Worm (Caenorhabditis elegans) whole organism, L1 larva: Measurements from ENCODE around the gene lgc-1.

Experiments used
- C04F5.9 ChIP-seq: sonication (generic microtip); optimal IDR thresholded peaks from 2 replicates; lab custom pipeline; 2016; ENCODE audit warnings: missing genetic modification characterization, missing compliant biosample characterization
- C16A3.4 ChIP-seq: fragments of 150-350 bp; optimal IDR thresholded peaks from 2 replicates; lab custom pipeline; 2014; ENCODE audit warnings: missing biosample characterization, missing genetic modification characterization
- Y116A8C.19 ChIP-seq: sonication (generic microtip); optimal IDR thresholded peaks from 2 replicates; lab custom pipeline; 2016; ENCODE audit warnings: missing compliant biosample characterization, missing genetic modification characterization, borderline replicate concordance
- aha-1 ChIP-seq: fragments of 150-350 bp; optimal IDR thresholded peaks from 2 replicates; lab custom pipeline; 2014; ENCODE audit warnings: missing biosample characterization, missing genetic modification characterization
- alr-1 ChIP-seq: fragments of 200-800 bp; sonication (Bioruptor generic); optimal IDR thresholded peaks from 2 replicates; lab custom pipeline; 2018; ENCODE audit warnings: borderline replicate concordance, mild to moderate bottlenecking, missing genetic modification characterization, missing compliant biosample characterization
- aly-2 ChIP-seq: fragments of 150-350 bp; optimal IDR thresholded peaks from 2 replicates; lab custom pipeline; 2014; ENCODE audit warnings: missing biosample characterization, missing genetic modification characterization
- blmp-1 ChIP-seq: fragments of 150-350 bp; optimal IDR thresholded peaks from 2 replicates; lab custom pipeline; 2014; ENCODE audit warnings: missing biosample characterization, missing genetic modification characterization
- ceh-63 ChIP-seq: fragments of 200-800 bp; sonication (Bioruptor generic); optimal IDR thresholded peaks from 2 replicates; lab custom pipeline; 2018; ENCODE audit warnings: mild to moderate bottlenecking, missing genetic modification characterization, missing compliant biosample characterization
- ceh-88 ChIP-seq: fragments of 200-800 bp; sonication (Bioruptor generic); IDR thresholded peaks from 2 replicates; pipeline ENCODE4 v1.3.6; 2022; ENCODE audit warnings: missing genetic modification characterization, missing compliant biosample characterization
- ceh-90 ChIP-seq: sonication (generic microtip); optimal IDR thresholded peaks from 2 replicates; lab custom pipeline; 2016; ENCODE audit warnings: missing genetic modification characterization, missing compliant biosample characterization
- dpl-1 ChIP-seq, 3 experiments: fragments of 150-350 bp in 2 of 3; sonication (generic microtip) in 1 of 3; optimal IDR thresholded peaks; 2 replicates each; lab custom pipeline; 2014 to 2017; ENCODE audit warnings: missing biosample characterization in 3 of 3, missing genetic modification characterization in 3 of 3, missing genetic modification reagents in 3 of 3
- dsc-1 ChIP-seq: sonication (generic microtip); optimal IDR thresholded peaks from 2 replicates; lab custom pipeline; 2016; ENCODE audit warnings: mild to moderate bottlenecking, missing genetic modification characterization, missing compliant biosample characterization
- efl-1 ChIP-seq, 4 experiments: fragments of 150-350 bp; optimal IDR thresholded peaks in 3 of 4; peaks in 1 of 4; 1 replicate in 1 of 4; 2 replicates in 3 of 4; lab custom pipeline; 2014; ENCODE audit warnings: missing biosample characterization in 2 of 4, missing genetic modification characterization in 2 of 4, missing genetic modification reagents in 2 of 4
- egl-27 ChIP-seq, 2 experiments: fragments of 150-350 bp in 1 of 2; sonication (generic microtip); optimal IDR thresholded peaks; 3 replicates each; lab custom pipeline; 2017 to 2018; ENCODE audit warnings: missing biosample characterization in 2 of 2, missing genetic modification characterization in 2 of 2, missing genetic modification reagents in 2 of 2
- elt-2 ChIP-seq: sonication (generic microtip); optimal IDR thresholded peaks from 2 replicates; lab custom pipeline; 2016; ENCODE audit warnings: missing genetic modification characterization, mild to moderate bottlenecking, inconsistent platforms, missing compliant biosample characterization, missing genetic modification reagents
- elt-3 ChIP-seq, 6 experiments: fragments of 150-350 bp in 1 of 6; sonication (generic microtip); optimal IDR thresholded peaks; 2 replicates each; lab custom pipeline; 2017 to 2018; ENCODE audit warnings: missing biosample characterization in 6 of 6, missing genetic modification characterization in 6 of 6, inconsistent platforms in 1 of 6
- fkh-10 ChIP-seq: sonication (generic microtip); optimal IDR thresholded peaks from 2 replicates; lab custom pipeline; 2017; ENCODE audit warnings: missing biosample characterization, missing genetic modification reagents, missing genetic modification characterization
- fkh-4 ChIP-seq: sonication (generic microtip); optimal IDR thresholded peaks from 2 replicates; lab custom pipeline; 2016; ENCODE audit warnings: missing compliant biosample characterization, missing genetic modification characterization, borderline replicate concordance
- fkh-8 ChIP-seq: sonication (generic microtip); optimal IDR thresholded peaks from 2 replicates; lab custom pipeline; 2016; ENCODE audit warnings: mild to moderate bottlenecking, missing genetic modification characterization, missing compliant biosample characterization
- grh-1 ChIP-seq: fragments of 200-800 bp; sonication (Bioruptor generic); IDR thresholded peaks from 2 replicates; pipeline ENCODE4 v1.3.6; 2022; ENCODE audit warnings: missing genetic modification reagents, missing genetic modification characterization, missing compliant biosample characterization
- hlh-4 ChIP-seq: sonication (generic microtip); optimal IDR thresholded peaks from 2 replicates; lab custom pipeline; 2016; ENCODE audit warnings: mild to moderate bottlenecking, missing genetic modification characterization, missing compliant biosample characterization
- isw-1 ChIP-seq: fragments of 200-800 bp; sonication (Bioruptor generic); IDR thresholded peaks from 2 replicates; pipeline ENCODE4 v1.3.6; 2022; ENCODE audit warnings: missing genetic modification characterization, missing compliant biosample characterization
- lin-13 ChIP-seq: fragments of 150-350 bp; optimal IDR thresholded peaks from 2 replicates; lab custom pipeline; 2014; ENCODE audit warnings: missing biosample characterization, missing genetic modification reagents, missing genetic modification characterization
- lin-14 ChIP-seq: fragments of 200-800 bp; sonication (Bioruptor generic); optimal IDR thresholded peaks from 2 replicates; lab custom pipeline; 2018; ENCODE audit warnings: mild to moderate bottlenecking, missing genetic modification characterization, moderate library complexity, missing compliant biosample characterization
- lin-15B ChIP-seq: fragments of 150-350 bp; sonication (generic microtip); optimal IDR thresholded peaks from 3 replicates; lab custom pipeline; 2014; ENCODE audit warnings: missing biosample characterization, missing genetic modification characterization
- lin-35 ChIP-seq, 2 experiments: fragments of 150-350 bp; optimal IDR thresholded peaks; 2 replicates each; lab custom pipeline; 2014; ENCODE audit warnings: missing biosample characterization in 2 of 2, missing genetic modification characterization in 2 of 2, missing genetic modification reagents in 2 of 2
- lsy-2 ChIP-seq, 2 experiments: fragments of 150-350 bp; optimal IDR thresholded peaks; 2 replicates each; lab custom pipeline; 2014; ENCODE audit warnings: missing biosample characterization in 2 of 2, missing genetic modification characterization in 2 of 2
- mab-9 ChIP-seq: fragments of 200-800 bp; sonication (Bioruptor generic); IDR thresholded peaks from 2 replicates; pipeline ENCODE4 v1.3.6; 2022; ENCODE audit warnings: missing genetic modification reagents, missing genetic modification characterization, missing compliant biosample characterization
- mdl-1 ChIP-seq, 2 experiments: fragments of 150-350 bp; optimal IDR thresholded peaks; 2 replicates each; lab custom pipeline; 2014 to 2017; ENCODE audit warnings: missing biosample characterization in 2 of 2, missing genetic modification characterization in 2 of 2, inconsistent platforms in 1 of 2
- mef-2 ChIP-seq: fragments of 150-350 bp; optimal IDR thresholded peaks from 2 replicates; lab custom pipeline; 2014; ENCODE audit warnings: missing biosample characterization, missing genetic modification characterization
- mep-1 ChIP-seq: fragments of 150-350 bp; optimal IDR thresholded peaks from 2 replicates; lab custom pipeline; 2014; ENCODE audit warnings: missing biosample characterization, missing genetic modification characterization
- nhr-19 ChIP-seq: fragments of 200-800 bp; sonication (Bioruptor generic); conservative IDR thresholded peaks from 2 replicates; pipeline ENCODE4 v1.3.6; 2022; ENCODE audit warnings: missing genetic modification characterization, missing compliant biosample characterization
- nhr-20 ChIP-seq: sonication (generic microtip); optimal IDR thresholded peaks from 2 replicates; lab custom pipeline; 2016; ENCODE audit warnings: mild to moderate bottlenecking, missing genetic modification characterization, missing compliant biosample characterization
- nhr-47 ChIP-seq: sonication (generic microtip); optimal IDR thresholded peaks from 2 replicates; lab custom pipeline; 2016; ENCODE audit warnings: mild to moderate bottlenecking, missing genetic modification characterization, moderate library complexity, missing compliant biosample characterization
- nhr-71 ChIP-seq: sonication (generic microtip); optimal IDR thresholded peaks from 2 replicates; lab custom pipeline; 2016; ENCODE audit warnings: mild to moderate bottlenecking, missing genetic modification characterization, moderate library complexity, missing compliant biosample characterization
- nhr-77 ChIP-seq: fragments of 150-350 bp; optimal IDR thresholded peaks from 2 replicates; lab custom pipeline; 2014; ENCODE audit warnings: missing biosample characterization, missing genetic modification characterization
- nhr-85 ChIP-seq: sonication (generic microtip); peaks from one replicate; lab custom pipeline; 2016; ENCODE audit warnings: missing genetic modification characterization, inconsistent platforms, missing compliant biosample characterization
- nhr-90 ChIP-seq: sonication (generic microtip); optimal IDR thresholded peaks from 2 replicates; lab custom pipeline; 2016; ENCODE audit warnings: mild to moderate bottlenecking, missing genetic modification characterization, missing compliant biosample characterization; ENCODE audit not compliant: poor library complexity
- pax-3 ChIP-seq: fragments of 200-800 bp; sonication (Bioruptor generic); optimal IDR thresholded peaks from 2 replicates; lab custom pipeline; 2018; ENCODE audit warnings: mild to moderate bottlenecking, missing genetic modification characterization, moderate library complexity, missing compliant biosample characterization
- pqm-1 ChIP-seq: sonication (generic microtip); optimal IDR thresholded peaks from 3 replicates; lab custom pipeline; 2017; ENCODE audit warnings: missing biosample characterization, missing genetic modification characterization
- rnt-1 ChIP-seq: sonication (generic microtip); optimal IDR thresholded peaks from 2 replicates; lab custom pipeline; 2016; ENCODE audit warnings: mild to moderate bottlenecking, missing genetic modification characterization, moderate library complexity, missing compliant biosample characterization
- skn-1 ChIP-seq: fragments of 150-350 bp; optimal IDR thresholded peaks from 2 replicates; lab custom pipeline; 2014; ENCODE audit warnings: missing biosample characterization, missing genetic modification characterization
- snu-23 ChIP-seq: sonication (generic microtip); optimal IDR thresholded peaks from 2 replicates; lab custom pipeline; 2016; ENCODE audit warnings: missing genetic modification characterization, missing compliant biosample characterization
- sptf-1 ChIP-seq: fragments of 150-350 bp; optimal IDR thresholded peaks from 2 replicates; lab custom pipeline; 2014; ENCODE audit warnings: missing biosample characterization, missing genetic modification characterization
- sup-37 ChIP-seq: fragments of 200-800 bp; sonication (Bioruptor generic); optimal IDR thresholded peaks from 2 replicates; lab custom pipeline; 2018; ENCODE audit warnings: mild to moderate bottlenecking, missing genetic modification characterization, missing compliant biosample characterization
- swsn-7 ChIP-seq: sonication (generic microtip); optimal IDR thresholded peaks from 2 replicates; lab custom pipeline; 2016; ENCODE audit warnings: missing genetic modification characterization, missing compliant biosample characterization
- tbx-2 ChIP-seq: sonication (generic microtip); optimal IDR thresholded peaks from 2 replicates; lab custom pipeline; 2016; ENCODE audit warnings: missing genetic modification characterization, missing compliant biosample characterization
- unc-98 ChIP-seq: fragments of 200-800 bp; sonication (Bioruptor generic); IDR thresholded peaks from 2 replicates; pipeline ENCODE4 v1.3.6; 2022; ENCODE audit warnings: missing genetic modification characterization, missing compliant biosample characterization
- vab-15 ChIP-seq: sonication (generic microtip); optimal IDR thresholded peaks from 2 replicates; lab custom pipeline; 2017; ENCODE audit warnings: missing genotype, mild to moderate bottlenecking, missing genetic modification characterization, missing compliant biosample characterization
- xbp-1 ChIP-seq: sonication (generic microtip); optimal IDR thresholded peaks from 2 replicates; lab custom pipeline; 2016; ENCODE audit warnings: missing genetic modification characterization, missing compliant biosample characterization
- zag-1 ChIP-seq: fragments of 150-350 bp; optimal IDR thresholded peaks from 2 replicates; lab custom pipeline; 2014; ENCODE audit warnings: missing biosample characterization, missing genetic modification characterization

lgc-1 gene

ce11 chrV:4186453-4187143, 51.8 kb downstream of the lgc-1 start:
- TF ChIP-seq nhr-19 (GFP tag; lab: Robert Waterston, UW) (peak; percentile 68), pax-3 (tag; lab: Kevin White, UChicago) (no peak), nhr-71 (peak; percentile 78), mep-1 (no peak), lsy-2 (tag; optimal IDR thresholded peaks at IDR 0.05; lab: Kevin White, UChicago) (no peak), hlh-4 (tag; lab: Kevin White, UChicago) (no peak), vab-15 (no peak), ceh-63 (no peak), nhr-90 (tag; lab: Kevin White, UChicago) (peak; percentile 57), nhr-47 (tag; lab: Kevin White, UChicago) (peak; percentile 32), elt-2 (tag; lab: Kevin White, UChicago) (peak; percentile 70), nhr-85 (tag; lab: Kevin White, UChicago) (peak; percentile 54), elt-3 (tag; optimal IDR thresholded peaks at IDR 0.05; lab: Kevin White, UChicago) (no peak), blmp-1 (tag; lab: Kevin White, UChicago) (peak; percentile 16), C16A3.4 (no peak), lin-14 (peak; percentile 78), tbx-2 (no peak), fkh-4 (no peak), sptf-1 (tag; lab: Kevin White, UChicago) (no peak), egl-27 (tag; optimal IDR thresholded peaks at IDR 0.05; lab: Kevin White, UChicago) (no peak), lin-15B (tag; lab: Kevin White, UChicago) (no peak), lin-13 (GFP tag; lab: Kevin White, UChicago) (no peak), efl-1 (optimal IDR thresholded peaks at IDR 0.05; lab: Kevin White, UChicago) (no peak), efl-1 (GFP tag; optimal IDR thresholded peaks at IDR 0.05 in 1 of 2; lab: Kevin White, UChicago) (no peak), dpl-1 (GFP tag; optimal IDR thresholded peaks at IDR 0.05; lab: Kevin White, UChicago) (peak in 1 of 3 experiments; percentile 19), sup-37 (no peak), ceh-88 (GFP tag; lab: Robert Waterston, UW) (no peak), dsc-1 (no peak), fkh-10 (no peak), C04F5.9 (tag; lab: Kevin White, UChicago) (no peak), aha-1 (no peak), nhr-20 (tag; lab: Kevin White, UChicago) (peak; percentile 64), unc-98 (GFP tag; lab: Robert Waterston, UW) (no peak), lin-35 (GFP tag; optimal IDR thresholded peaks at IDR 0.05; lab: Kevin White, UChicago) (peak in 1 of 2 experiments; percentile 1), alr-1 (tag; lab: Kevin White, UChicago) (no peak), Y116A8C.19 (no peak), swsn-7 (tag; lab: Kevin White, UChicago) (no peak), nhr-77 (tag; lab: Kevin White, UChicago) (no peak), mab-9 (GFP tag; lab: Robert Waterston, UW) (no peak), grh-1 (GFP tag; lab: Robert Waterston, UW) (peak; percentile 27; the same call in 1 of the 2 replicates), fkh-8 (tag; lab: Kevin White, UChicago) (no peak), isw-1 (no peak), pqm-1 (tag; lab: Kevin White, UChicago) (no peak), rnt-1 (no peak), zag-1 (tag; lab: Kevin White, UChicago) (no peak), aly-2 (tag; lab: Kevin White, UChicago) (no peak), xbp-1 (tag; lab: Kevin White, UChicago) (peak; percentile 12), mef-2 (tag; lab: Kevin White, UChicago) (no peak), ceh-90 (tag; lab: Kevin White, UChicago) (no peak), snu-23 (GFP tag; lab: Kevin White, UChicago) (peak; percentile 36), mdl-1 (tag; optimal IDR thresholded peaks at IDR 0.05; lab: Kevin White, UChicago) (peak in 1 of 2 experiments; percentile 20), skn-1 (tag; lab: Kevin White, UChicago) (no peak)
